Worm (Caenorhabditis elegans): Measurements from ENCODE around the gene Y54G2A.44.

Y54G2A.44 gene

DNA sequence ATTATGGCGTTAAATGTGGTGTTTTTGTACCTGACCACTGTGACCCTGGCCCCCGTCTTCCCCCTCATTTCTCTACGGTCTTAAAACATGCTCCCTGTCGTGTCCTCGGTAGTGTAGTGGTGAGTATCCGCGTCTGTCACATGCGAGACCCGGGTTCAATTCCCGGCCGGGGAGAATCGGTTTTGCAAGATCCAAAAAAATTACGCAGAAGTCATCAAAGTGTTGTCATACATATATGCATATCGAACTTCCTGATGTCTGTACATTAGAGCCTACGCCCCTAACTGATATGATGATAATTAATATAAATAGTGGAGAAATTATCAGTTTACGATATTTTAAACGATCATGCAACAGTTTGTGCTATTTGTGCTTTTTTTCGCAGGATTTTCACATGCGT lies 3.9 kb downstream of the Y54G2A.44 start, which contains the start of gene Y54G2A.45 (continued):
- peak; percentile 64 for TF ChIP-seq hmg-1.2 (GFP tag; IDR thresholded peaks at IDR 0.05)
- TF ChIP-seq zim-3 (tag; optimal IDR thresholded peaks at IDR 0.05) = peak; percentile 56
- TF ChIP-seq F57A8.1 (GFP tag; optimal IDR thresholded peaks at IDR 0.05) = no peak
- TF ChIP-seq tbx-9 (tag; optimal IDR thresholded peaks at IDR 0.05; ENCODE audit: borderline replicate concordance) = no peak
- peak; percentile 76 for TF ChIP-seq pbrm-1 (GFP tag; IDR thresholded peaks at IDR 0.05)
- TF ChIP-seq tlf-1 (GFP tag; optimal IDR thresholded peaks at IDR 0.05) = peak; percentile 52
- 0 out of 2 replicates have a peak, but pooled peaks have one; percentile 11 for TF ChIP-seq sea-2 (GFP tag; IDR thresholded peaks at IDR 0.05)
- peak; percentile 56 for TF ChIP-seq snpc-3.4 (tag; optimal IDR thresholded peaks at IDR 0.05)
- no peak for TF ChIP-seq madf-3 (GFP tag; IDR thresholded peaks at IDR 0.05)
- TF ChIP-seq C06A6.2 (GFP tag; conservative IDR thresholded peaks at IDR 0.05) = no peak
- TF ChIP-seq ama-1 (optimal IDR thresholded peaks at IDR 0.05) = no peak
- TF ChIP-seq ama-1 (GFP tag; optimal IDR thresholded peaks at IDR 0.05) = peak in 1 of 2 experiments; percentile 6
- no peak for TF ChIP-seq Y53F4B.3 (GFP tag; IDR thresholded peaks at IDR 0.05)
- peak; percentile 90 for TF ChIP-seq ztf-22 (GFP tag; optimal IDR thresholded peaks at IDR 0.05)
- TF ChIP-seq B0336.3 (GFP tag; IDR thresholded peaks at IDR 0.05) = peak; percentile 83
- TF ChIP-seq snpc-1.1 (tag; optimal IDR thresholded peaks at IDR 0.05; ENCODE audit: insufficient read depth) = peak; percentile 47
- TF ChIP-seq sdz-38 (tag; optimal IDR thresholded peaks at IDR 0.05) = peak; percentile 43
- no peak for TF ChIP-seq nfya-1 (tag; optimal IDR thresholded peaks at IDR 0.05; ENCODE audit: borderline replicate concordance, insufficient read depth)
- peak; percentile 76 for TF ChIP-seq T07F8.4 (tag; optimal IDR thresholded peaks at IDR 0.05)
- no peak for TF ChIP-seq F39B2.1 (GFP tag; IDR thresholded peaks at IDR 0.05)
- peak; percentile 79 for TF ChIP-seq him-1 (tag; optimal IDR thresholded peaks at IDR 0.05)
- TF ChIP-seq ztf-26 (tag; optimal IDR thresholded peaks at IDR 0.05) = peak; percentile 43
- TF ChIP-seq ets-4 (GFP tag; optimal IDR thresholded peaks at IDR 0.05) = peak; percentile 48
- TF ChIP-seq attf-6 (GFP tag; IDR thresholded peaks at IDR 0.05) = 0 out of 2 replicates have a peak, but pooled peaks have one; percentile 52
- TF ChIP-seq snpc-1.3 (tag; optimal IDR thresholded peaks at IDR 0.05; ENCODE audit: insufficient read depth) = peak; percentile 81
- peak; percentile 94 for TF ChIP-seq tbp1 (GFP tag; optimal IDR thresholded peaks at IDR 0.05)
- TF ChIP-seq madf-10 (tag; optimal IDR thresholded peaks at IDR 0.05) = peak; percentile 86
- no peak for TF ChIP-seq gei-17 (GFP tag; optimal IDR thresholded peaks at IDR 0.05)
- TF ChIP-seq bed-1 (GFP tag; IDR thresholded peaks at IDR 0.05) = no peak
- TF ChIP-seq B0261.1 (tag; optimal IDR thresholded peaks at IDR 0.05) = peak; percentile 92
- peak; percentile 20 for TF ChIP-seq ceh-27 (GFP tag; optimal IDR thresholded peaks at IDR 0.05)
- no peak for TF ChIP-seq F37B4.10 (GFP tag; IDR thresholded peaks at IDR 0.05)
- peak; percentile 90; the same call in 1 of the 2 replicates for TF ChIP-seq ztf-25 (GFP tag; IDR thresholded peaks at IDR 0.05)
- TF ChIP-seq nhr-27 (tag; optimal IDR thresholded peaks at IDR 0.05) = no peak
- peak; percentile 74 for TF ChIP-seq D2030.7 (GFP tag; IDR thresholded peaks at IDR 0.05)
- peak; percentile 57 for TF ChIP-seq unc-130 (GFP tag; optimal IDR thresholded peaks at IDR 0.05)
- TF ChIP-seq rpc-1 (optimal IDR thresholded peaks at IDR 0.05) = peak; percentile 93
- peak; percentile 95 for TF ChIP-seq rpc-1 (tag; optimal IDR thresholded peaks at IDR 0.05)
- no peak for TF ChIP-seq cebp-1 (GFP tag; IDR thresholded peaks at IDR 0.05)
- TF ChIP-seq cebp-1 (tag; optimal IDR thresholded peaks at IDR 0.05) = peak; percentile 74
- peak in 2 of 3 experiments; percentile 35 to 40 for TF ChIP-seq lin-35 (GFP tag; optimal IDR thresholded peaks at IDR 0.05)
- peak; percentile 20 for TF ChIP-seq hlh-12 (tag; optimal IDR thresholded peaks at IDR 0.05)
- TF ChIP-seq aptf-3 (GFP tag; IDR thresholded peaks at IDR 0.05) = no peak
- no peak for TF ChIP-seq nhr-120 (GFP tag; IDR thresholded peaks at IDR 0.05)
- TF ChIP-seq attf-3 (GFP tag; conservative IDR thresholded peaks at IDR 0.05) = peak; percentile 56
- no peak for TF ChIP-seq bed-2 (GFP tag; IDR thresholded peaks at IDR 0.05)
- peak; percentile 24 for TF ChIP-seq nhr-179 (tag; optimal IDR thresholded peaks at IDR 0.05)
- TF ChIP-seq efl-1 (GFP tag; optimal IDR thresholded peaks at IDR 0.05) = peak; percentile 13
- TF ChIP-seq let-607 (tag; optimal IDR thresholded peaks at IDR 0.05) = peak; percentile 44 to 65

Data from whole organism, young adult.